Worm (Caenorhabditis elegans) whole organism, early embryonic: ENCODE measurements around the gene T25B6.6.

Source experiments
- B0310.2 ChIP-seq: sonication (generic microtip); optimal IDR thresholded peaks from 2 replicates; lab custom pipeline; 2016; ENCODE audit warnings: mild to moderate bottlenecking, missing genetic modification characterization, missing compliant biosample characterization
- F13C5.2 ChIP-seq: sonication (generic microtip); optimal IDR thresholded peaks from 2 replicates; lab custom pipeline; 2017; ENCODE audit warnings: mild to moderate bottlenecking, missing genetic modification characterization, inconsistent platforms, missing compliant biosample characterization
- aly-1 ChIP-seq: sonication (generic microtip); optimal IDR thresholded peaks from 2 replicates; lab custom pipeline; 2016; ENCODE audit warnings: missing genetic modification characterization, missing compliant biosample characterization
- ama-1 ChIP-seq: fragments of 150-350 bp; optimal IDR thresholded peaks from 2 replicates; lab custom pipeline; 2014
- ceh-13 ChIP-seq: fragments of 200-800 bp; sonication (Bioruptor generic); optimal IDR thresholded peaks from 2 replicates; lab custom pipeline; 2018; ENCODE audit warnings: mild to moderate bottlenecking, missing genetic modification characterization, missing compliant biosample characterization
- ceh-36 ChIP-seq: sonication (generic microtip); optimal IDR thresholded peaks from 2 replicates; lab custom pipeline; 2016; ENCODE audit warnings: missing genetic modification characterization, inconsistent platforms, missing compliant biosample characterization
- ets-7 ChIP-seq: sonication (generic microtip); optimal IDR thresholded peaks from 2 replicates; lab custom pipeline; 2016; ENCODE audit warnings: missing genotype, missing genetic modification characterization, missing compliant biosample characterization
- flt-1 ChIP-seq: fragments of 200-800 bp; sonication (Bioruptor generic); IDR thresholded peaks from 2 replicates; pipeline ENCODE4 v1.3.6; 2022; ENCODE audit warnings: missing genetic modification characterization, missing compliant biosample characterization
- hmbx-1 ChIP-seq: sonication (generic microtip); optimal IDR thresholded peaks from 2 replicates; lab custom pipeline; 2016; ENCODE audit warnings: mild to moderate bottlenecking, missing genetic modification characterization, missing compliant biosample characterization
- hmg-4 ChIP-seq: fragments of 200-800 bp; sonication (Bioruptor generic); optimal IDR thresholded peaks from 2 replicates; lab custom pipeline; 2018; ENCODE audit warnings: mild to moderate bottlenecking, missing genetic modification characterization, missing compliant biosample characterization
- hnd-1 ChIP-seq: sonication (generic microtip); optimal IDR thresholded peaks from 2 replicates; lab custom pipeline; 2016; ENCODE audit warnings: missing genetic modification characterization, missing compliant biosample characterization
- pes-1 ChIP-seq: fragments of 200-800 bp; sonication (Bioruptor generic); IDR thresholded peaks from 2 replicates; pipeline ENCODE4 v1.3.6; 2022; ENCODE audit warnings: missing genetic modification reagents, missing genetic modification characterization, missing compliant biosample characterization
- scrt-1 ChIP-seq: fragments of 200-800 bp; sonication (Bioruptor generic); IDR thresholded peaks from 2 replicates; pipeline ENCODE4 v1.3.6; 2022; ENCODE audit warnings: missing genetic modification characterization, missing compliant biosample characterization
- sea-1 ChIP-seq: fragments of 200-800 bp; sonication (Bioruptor generic); conservative IDR thresholded peaks from 2 replicates; pipeline ENCODE4 v1.3.6; 2022; ENCODE audit warnings: missing genetic modification characterization, missing compliant biosample characterization
- tbx-11 ChIP-seq: fragments of 200-800 bp; sonication (Bioruptor generic); IDR thresholded peaks from 2 replicates; pipeline ENCODE4 v1.3.6; 2022; ENCODE audit warnings: missing genetic modification characterization, missing compliant biosample characterization
- tbx-37 ChIP-seq: fragments of 200-800 bp; sonication (Bioruptor generic); conservative IDR thresholded peaks from 2 replicates; pipeline ENCODE4 v1.3.6; 2022; ENCODE audit warnings: missing genetic modification reagents, missing genetic modification characterization, missing compliant biosample characterization
- tra-4 ChIP-seq: sonication (generic microtip); optimal IDR thresholded peaks from 2 replicates; lab custom pipeline; 2017; ENCODE audit warnings: missing genetic modification characterization, missing compliant biosample characterization

The T25B6.6 gene

ce11 chrX:8998809-8999208 lies 23.9 kb downstream of the T25B6.6 start, which contains the start of gene C24A3.1:
Gene C24A3.1, plus strand, starts transcription at chrX:8999071.
- TF ChIP-seq B0310.2 (tag; lab: Kevin White, UChicago) (no peak), hnd-1 (no peak), tbx-37 (GFP tag; lab: Robert Waterston, UW) (no peak), F13C5.2 (tag; lab: Kevin White, UChicago) (no peak), hmg-4 (no peak), flt-1 (no peak), hmbx-1 (tag; lab: Kevin White, UChicago) (no peak), scrt-1 (GFP tag; lab: Robert Waterston, UW) (no peak), ceh-13 (GFP tag; lab: Kevin White, UChicago) (no peak), ama-1 (no peak), tbx-11 (GFP tag; lab: Robert Waterston, UW) (no peak), pes-1 (GFP tag; lab: Robert Waterston, UW) (no peak), tra-4 (tag; lab: Kevin White, UChicago) (no peak), aly-1 (tag; lab: Kevin White, UChicago) (no peak)

- TF ChIP-seq scrt-1 (GFP tag; lab: Robert Waterston, UW) (no peak), ets-7 (tag; lab: Kevin White, UChicago) (no peak), ceh-36 (tag; lab: Kevin White, UChicago) (no peak), hmbx-1 (tag; lab: Kevin White, UChicago) (no peak), ama-1 (no peak), aly-1 (tag; lab: Kevin White, UChicago) (no peak), hnd-1 (no peak), tbx-37 (GFP tag; lab: Robert Waterston, UW) (no peak)
Measured at ce11 chrX:8997450-8998075, 25.1 kb downstream of the T25B6.6 start, which contains the start of gene C24A3.2. Gene C24A3.2, plus strand, starts transcription at chrX:8997500.

- TF ChIP-seq B0310.2 (tag; lab: Kevin White, UChicago): no peak
- no peak for TF ChIP-seq tbx-11 (GFP tag; lab: Robert Waterston, UW)
- no peak for TF ChIP-seq hmbx-1 (tag; lab: Kevin White, UChicago)
- TF ChIP-seq scrt-1 (GFP tag; lab: Robert Waterston, UW): no peak
- no peak for TF ChIP-seq sea-1 (GFP tag; lab: Robert Waterston, UW)
- TF ChIP-seq ceh-13 (GFP tag; lab: Kevin White, UChicago): no peak
- TF ChIP-seq F13C5.2 (tag; lab: Kevin White, UChicago): no peak
Measured at ce11 chrX:8996496-8997116, 26.1 kb downstream of the T25B6.6 start.

- TF ChIP-seq ceh-36 (tag; lab: Kevin White, UChicago) (no peak), hmg-4 (peak; percentile 22), B0310.2 (tag; lab: Kevin White, UChicago) (no peak), pes-1 (GFP tag; lab: Robert Waterston, UW) (no peak), flt-1 (no peak), scrt-1 (GFP tag; lab: Robert Waterston, UW) (no peak), ets-7 (tag; lab: Kevin White, UChicago) (no peak), ama-1 (no peak), tbx-37 (GFP tag; lab: Robert Waterston, UW) (no peak), F13C5.2 (tag; lab: Kevin White, UChicago) (peak; percentile 32), tra-4 (tag; lab: Kevin White, UChicago) (no peak), ceh-13 (GFP tag; lab: Kevin White, UChicago) (no peak), tbx-11 (GFP tag; lab: Robert Waterston, UW) (no peak), aly-1 (tag; lab: Kevin White, UChicago) (no peak)
Measured at ce11 chrX:8995527-8995946, 27.1 kb downstream of the T25B6.6 start.

ce11 chrX:8991856-8992456 lies 30.7 kb downstream of the T25B6.6 start, which contains the start of gene C24A3.4:
Gene C24A3.4, plus strand, starts transcription at chrX:8992406.
- TF ChIP-seq ceh-13 (GFP tag; lab: Kevin White, UChicago) (no peak), hmbx-1 (tag; lab: Kevin White, UChicago) (no peak), hmg-4 (no peak)

- TF ChIP-seq pes-1 (GFP tag; lab: Robert Waterston, UW) (no peak), B0310.2 (tag; lab: Kevin White, UChicago) (no peak), ets-7 (tag; lab: Kevin White, UChicago) (no peak), scrt-1 (GFP tag; lab: Robert Waterston, UW) (no peak), hmg-4 (no peak), tra-4 (tag; lab: Kevin White, UChicago) (no peak), ceh-36 (tag; lab: Kevin White, UChicago) (no peak), hmbx-1 (tag; lab: Kevin White, UChicago) (no peak), tbx-11 (GFP tag; lab: Robert Waterston, UW) (no peak), F13C5.2 (tag; lab: Kevin White, UChicago) (no peak), aly-1 (tag; lab: Kevin White, UChicago) (no peak), tbx-37 (GFP tag; lab: Robert Waterston, UW) (no peak), ceh-13 (GFP tag; lab: Kevin White, UChicago) (no peak), ama-1 (no peak), sea-1 (GFP tag; lab: Robert Waterston, UW) (no peak)
Measured at ce11 chrX:8987828-8988227, 34.9 kb downstream of the T25B6.6 start, which contains the start of gene twk-18. Gene twk-18, plus strand, starts transcription at chrX:8988128.

ce11 chrX:8986452-8986851 lies 36.2 kb downstream of the T25B6.6 start:
- TF ChIP-seq hnd-1: no peak
- TF ChIP-seq flt-1: no peak
- no peak for TF ChIP-seq scrt-1 (GFP tag; lab: Robert Waterston, UW)
